Fruit fly (Drosophila melanogaster) whole organism, wandering third instar larva: ENCODE measurements around the gene CG7841.

Experiments
- CG32264 ChIP-seq: fragments of 200-800 bp; sonication (Bioruptor generic); optimal IDR thresholded peaks from 2 replicates; lab custom pipeline; 2016; ENCODE audit warnings: missing biosample characterization, missing genetic modification characterization
- Dfd ChIP-seq: fragments of >200 bp; optimal IDR thresholded peaks from 2 replicates; lab custom pipeline; 2017; ENCODE audit warnings: missing biosample characterization, missing genetic modification characterization
- Hr78 ChIP-seq: fragments of >200 bp; optimal IDR thresholded peaks from 2 replicates; lab custom pipeline; 2017; ENCODE audit warnings: missing biosample characterization, missing genetic modification characterization
- Myc ChIP-seq: fragments of >200 bp; optimal IDR thresholded peaks from 2 replicates; lab custom pipeline; 2017
- OdsH ChIP-seq: fragments of 200-800 bp; sonication (Bioruptor generic); optimal IDR thresholded peaks from 2 replicates; lab custom pipeline; 2016; ENCODE audit warnings: missing biosample characterization, mild to moderate bottlenecking, missing genetic modification characterization
- brk ChIP-seq: fragments of 200-800 bp; sonication (Bioruptor generic); optimal IDR thresholded peaks from 2 replicates; lab custom pipeline; 2016; ENCODE audit warnings: missing biosample characterization, mild to moderate bottlenecking, missing genetic modification characterization
- dl ChIP-seq, 2 experiments: fragments of 175-275, 200-275 bp in 1 of 2; fragments of 200-275 bp in 1 of 2; sonication (Bioruptor generic); optimal IDR thresholded peaks; lab custom pipeline; 2018; ENCODE audit warnings: mild to moderate bottlenecking in 2 of 2, missing biosample characterization in 2 of 2, missing genetic modification characterization in 2 of 2, moderate library complexity in 2 of 2; ENCODE audit not compliant: partially characterized antibody in 2 of 2, insufficient read depth in 1 of 2
- h ChIP-seq: fragments of 200-800 bp; sonication (Bioruptor generic); optimal IDR thresholded peaks from 3 replicates; lab custom pipeline; 2016; ENCODE audit warnings: missing biosample characterization, mild to moderate bottlenecking, missing genetic modification characterization
- pan ChIP-seq: fragments of >200 bp; optimal IDR thresholded peaks from 2 replicates; lab custom pipeline; 2017
- psq ChIP-seq: fragments of 200-800 bp; sonication (Bioruptor generic); optimal IDR thresholded peaks from 3 replicates; lab custom pipeline; 2017; ENCODE audit warnings: missing biosample characterization, mild to moderate bottlenecking, missing genetic modification characterization, moderate library complexity
- sage ChIP-seq: fragments of 200-800 bp; sonication (Bioruptor generic); optimal IDR thresholded peaks from 2 replicates; lab custom pipeline; 2016; ENCODE audit warnings: missing biosample characterization, mild to moderate bottlenecking, missing genetic modification characterization
- usp ChIP-seq: fragments of >200 bp; optimal IDR thresholded peaks from 2 replicates; lab custom pipeline; 2017; ENCODE audit warnings: missing biosample characterization, missing genetic modification characterization

DNA sequence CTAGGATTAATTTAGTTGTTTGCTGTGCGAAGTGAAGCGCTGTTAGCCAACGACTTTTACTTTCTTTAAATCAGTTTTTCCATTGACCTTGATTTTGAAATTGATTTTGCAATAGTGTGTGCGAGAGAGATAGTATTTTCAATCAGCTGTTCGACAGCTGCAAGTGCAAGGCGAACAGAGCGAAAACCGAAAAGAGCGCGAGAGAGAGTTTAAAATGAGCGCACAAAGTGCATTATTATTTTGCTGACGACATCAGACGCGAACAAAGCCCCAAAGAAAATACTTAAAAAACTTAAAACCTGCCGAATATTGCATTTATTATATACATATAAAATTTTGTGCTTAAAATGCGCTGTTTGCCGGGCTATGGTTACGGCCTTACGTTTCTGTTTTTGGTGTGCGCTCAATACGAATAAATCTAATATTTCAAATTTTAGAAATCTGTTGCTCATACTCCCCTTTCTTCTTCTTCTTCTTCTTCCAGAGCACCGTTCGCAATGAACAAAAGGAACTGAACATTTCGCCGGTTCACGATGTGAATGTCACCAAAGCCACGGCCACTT is 3.7 kb upstream of the CG7841 start:
- no peak for TF ChIP-seq usp (GFP tag; lab: Kevin White, UChicago)
- TF ChIP-seq h (GFP tag; lab: Kevin White, UChicago) = no peak
- no peak for TF ChIP-seq Dfd (GFP tag; lab: Kevin White, UChicago)
- TF ChIP-seq Hr78 (GFP tag; lab: Kevin White, UChicago) = no peak
- no peak for TF ChIP-seq psq (GFP tag; lab: Kevin White, UChicago)
- no peak for TF ChIP-seq pan (lab: Kevin White, UChicago)
- peak; percentile 49 for TF ChIP-seq brk
- TF ChIP-seq Myc (lab: Kevin White, UChicago) = no peak
- TF ChIP-seq OdsH (GFP tag; lab: Kevin White, UChicago) = no peak
- TF ChIP-seq sage = peak; percentile 18
- TF ChIP-seq dl (GFP tag; optimal IDR thresholded peaks at IDR 0.05; lab: Kevin White, UChicago; ENCODE audit: insufficient read depth in 1 of 2, partially characterized antibody in 2 of 2) = peak; percentile 44 to 66
- no peak for TF ChIP-seq CG32264
